Worm (Caenorhabditis elegans): Measurements from ENCODE around the gene C36B7.2.

The C36B7.2 gene

DNA sequence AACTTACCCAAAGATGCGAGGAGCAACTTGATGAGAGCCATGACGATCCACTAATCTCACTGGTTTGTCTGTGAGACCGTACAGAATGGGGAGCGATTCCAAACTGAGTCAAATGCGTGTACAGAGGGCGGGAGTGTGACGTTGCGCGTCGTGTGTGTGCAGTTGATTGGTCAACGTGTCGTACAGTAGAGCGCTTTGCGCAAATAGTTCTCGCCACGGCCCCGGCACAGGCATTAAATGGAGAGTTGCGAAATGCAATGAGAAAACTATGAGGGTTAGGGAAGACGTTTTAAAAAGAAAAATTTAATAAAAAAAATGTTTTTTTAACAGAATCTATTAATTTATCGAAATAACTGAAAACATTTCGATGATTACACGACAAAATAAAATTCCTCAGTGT is 37.8 kb upstream of the C36B7.2 start, which contains the start of gene pdi-6 (continued):
- TF ChIP-seq unc-55 (GFP tag; optimal IDR thresholded peaks at IDR 0.05) (peak; percentile 91), aly-2 (tag; optimal IDR thresholded peaks at IDR 0.05) (no peak), skn-1 (tag; optimal IDR thresholded peaks at IDR 0.05) (no peak), lin-13 (GFP tag; optimal IDR thresholded peaks at IDR 0.05) (peak; percentile 93), nhr-77 (tag; optimal IDR thresholded peaks at IDR 0.05) (peak; percentile 44), R02D3.7 (tag; optimal IDR thresholded peaks at IDR 0.05) (peak; percentile 2), unc-62 (GFP tag; optimal IDR thresholded peaks at IDR 0.05) (no peak), sem-4 (tag; optimal IDR thresholded peaks at IDR 0.05) (peak; percentile 79), nhr-237 (tag; optimal IDR thresholded peaks at IDR 0.05) (no peak), ceh-16 (tag; optimal IDR thresholded peaks at IDR 0.05) (peak; percentile 65), ceh-82 (tag; optimal IDR thresholded peaks at IDR 0.05) (peak; percentile 60), ZK546.5 (tag; optimal IDR thresholded peaks at IDR 0.05) (peak; percentile 17), lin-11 (tag; optimal IDR thresholded peaks at IDR 0.05) (peak; percentile 90), lsy-2 (tag; optimal IDR thresholded peaks at IDR 0.05) (peak; percentile 78 to 92), ztf-4 (tag; optimal IDR thresholded peaks at IDR 0.05) (peak; percentile 58), nhr-23 (tag; optimal IDR thresholded peaks at IDR 0.05) (no peak), C34F6.9 (tag; optimal IDR thresholded peaks at IDR 0.05) (peak; percentile 88), nhr-10 (tag; optimal IDR thresholded peaks at IDR 0.05) (peak; percentile 50), mdl-1 (tag; optimal IDR thresholded peaks at IDR 0.05) (peak; percentile 24 to 78), gmeb-1 (tag; optimal IDR thresholded peaks at IDR 0.05) (peak; percentile 84), sma-9 (GFP tag; optimal IDR thresholded peaks at IDR 0.05) (peak; percentile 91), sma-9 (tag; optimal IDR thresholded peaks at IDR 0.05) (no peak), F13H6.1 (tag; optimal IDR thresholded peaks at IDR 0.05) (peak; percentile 90), unc-39 (tag; optimal IDR thresholded peaks at IDR 0.05) (no peak), nhr-129 (tag; optimal IDR thresholded peaks at IDR 0.05) (peak; percentile 92)

DNA sequence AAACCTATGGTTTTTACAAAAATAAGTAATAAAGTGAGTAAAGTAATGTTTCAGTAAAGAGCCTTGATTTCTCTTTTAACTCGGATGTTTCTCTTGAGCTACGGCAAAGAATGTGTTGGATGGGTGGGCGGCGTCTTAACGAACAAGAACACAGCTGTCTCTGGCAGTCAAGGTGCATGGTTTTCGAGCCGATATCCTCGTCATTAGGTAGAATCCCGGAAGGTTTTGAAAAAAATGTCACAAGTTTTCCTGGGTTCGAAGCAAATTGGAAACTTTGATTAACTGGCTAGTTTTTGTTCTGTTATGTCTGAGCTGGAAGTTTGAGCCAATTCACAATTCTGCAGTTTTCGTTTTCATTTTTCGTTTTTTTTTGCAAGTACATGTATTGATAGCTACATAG is 31.0 kb upstream of the C36B7.2 start, which contains the start of gene B0403.6:
TSS of gene B0403.6 (minus strand) at position 101 of the 400 bp plus-strand sequence.
- no peak for TF ChIP-seq nhr-10 (tag; optimal IDR thresholded peaks at IDR 0.05)
- TF ChIP-seq nhr-12 (tag; optimal IDR thresholded peaks at IDR 0.05) = no peak

DNA sequence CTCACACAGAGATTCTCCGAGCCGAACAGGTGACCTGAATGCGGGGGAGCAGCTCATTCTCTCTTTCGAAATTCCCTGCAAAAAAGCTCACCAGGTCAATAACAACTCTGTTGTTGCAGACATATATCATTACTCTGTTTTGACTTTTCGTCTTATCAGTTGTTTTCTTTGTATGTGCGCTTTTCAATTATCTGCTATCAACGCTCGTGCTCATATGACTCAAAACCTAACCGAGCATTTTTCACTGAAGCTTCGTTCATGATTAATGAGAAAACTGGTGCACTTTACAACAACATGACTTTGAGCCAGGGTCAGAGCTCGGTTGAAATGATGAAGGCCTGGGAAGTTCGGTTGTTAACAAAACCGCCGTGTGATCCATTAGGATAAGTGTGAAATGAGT is 29.7 kb upstream of the C36B7.2 start:
- TF ChIP-seq ztf-11 (tag; optimal IDR thresholded peaks at IDR 0.05) = no peak
- TF ChIP-seq C34F6.9 (tag; optimal IDR thresholded peaks at IDR 0.05) = peak; percentile 26
- no peak for TF ChIP-seq ceh-16 (tag; optimal IDR thresholded peaks at IDR 0.05)
- TF ChIP-seq nhr-129 (tag; optimal IDR thresholded peaks at IDR 0.05) = peak; percentile 60
- TF ChIP-seq sma-9 (GFP tag; optimal IDR thresholded peaks at IDR 0.05) = no peak
- TF ChIP-seq sma-9 (tag; optimal IDR thresholded peaks at IDR 0.05) = no peak
- TF ChIP-seq F13H6.1 (tag; optimal IDR thresholded peaks at IDR 0.05) = no peak

DNA sequence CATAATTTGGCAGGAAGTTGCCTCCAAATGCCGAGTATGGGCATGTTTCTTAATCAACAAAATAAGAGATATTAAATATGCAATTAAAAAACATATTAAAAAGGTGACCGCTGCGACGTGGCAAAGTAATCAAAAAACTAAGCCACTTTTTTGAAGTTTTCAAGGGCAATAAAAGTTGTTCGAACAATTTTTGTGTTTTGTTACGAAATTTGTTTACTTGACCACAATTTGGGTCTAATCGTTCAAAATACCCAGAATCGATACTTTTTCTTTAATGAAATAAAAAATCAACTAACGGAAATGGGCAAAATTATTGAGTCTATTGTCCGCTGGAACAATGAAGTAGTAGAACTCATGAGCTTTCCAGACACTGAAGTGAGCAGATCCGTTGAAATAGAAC is 21.1 kb upstream of the C36B7.2 start, which contains the start of gene Y1B5A.1:
TSS of gene Y1B5A.1 (plus strand) at position 301 of the 400 bp plus-strand sequence.
- no peak for TF ChIP-seq crh-2 (tag; optimal IDR thresholded peaks at IDR 0.05)
- TF ChIP-seq F13H6.1 (tag; optimal IDR thresholded peaks at IDR 0.05) = no peak
- TF ChIP-seq dmd-4 (tag; optimal IDR thresholded peaks at IDR 0.05) = no peak
- no peak for TF ChIP-seq ztf-4 (tag; optimal IDR thresholded peaks at IDR 0.05)
- no peak for TF ChIP-seq nhr-11 (tag; optimal IDR thresholded peaks at IDR 0.05)
- TF ChIP-seq Y55F3AM.14 (GFP tag; optimal IDR thresholded peaks at IDR 0.05) = no peak
- no peak for TF ChIP-seq sma-3 (GFP tag; optimal IDR thresholded peaks at IDR 0.05)
- no peak for TF ChIP-seq gmeb-1 (tag; optimal IDR thresholded peaks at IDR 0.05)
- no peak for TF ChIP-seq fos-1 (tag; optimal IDR thresholded peaks at IDR 0.05)
- no peak for TF ChIP-seq elt-3 (tag; optimal IDR thresholded peaks at IDR 0.05)
- no peak for TF ChIP-seq R02D3.7 (tag; optimal IDR thresholded peaks at IDR 0.05)
- TF ChIP-seq nhr-23 (tag; optimal IDR thresholded peaks at IDR 0.05) = no peak
- TF ChIP-seq sma-9 (GFP tag; optimal IDR thresholded peaks at IDR 0.05) = no peak
- TF ChIP-seq sma-9 (tag; optimal IDR thresholded peaks at IDR 0.05) = no peak
- no peak for TF ChIP-seq ztf-1 (GFP tag; conservative IDR thresholded peaks at IDR 0.05)
- TF ChIP-seq nhr-237 (tag; optimal IDR thresholded peaks at IDR 0.05) = no peak
- TF ChIP-seq zag-1 (tag; optimal IDR thresholded peaks at IDR 0.05) = no peak
- no peak for TF ChIP-seq elt-1 (tag; optimal IDR thresholded peaks at IDR 0.05)
- no peak for TF ChIP-seq mab-5 (tag; optimal IDR thresholded peaks at IDR 0.05)
